Worm (Caenorhabditis elegans) whole organism, late embryonic: Measurements from ENCODE around the gene ppt-1.

ENCODE experiments used
- K02D7.2 ChIP-seq: sonication (generic microtip); optimal IDR thresholded peaks from 2 replicates; lab custom pipeline; 2017; ENCODE audit warnings: mild to moderate bottlenecking, missing genetic modification characterization, missing compliant biosample characterization
- K09A11.1 ChIP-seq: sonication (generic microtip); optimal IDR thresholded peaks from 2 replicates; lab custom pipeline; 2017; ENCODE audit warnings: antibody characterized with exemption, mild to moderate bottlenecking, missing genetic modification characterization, missing compliant biosample characterization; ENCODE audit not compliant: insufficient read depth
- Y22D7AL.16 ChIP-seq: sonication (generic microtip); optimal IDR thresholded peaks from 2 replicates; lab custom pipeline; 2016; ENCODE audit warnings: missing genetic modification characterization, missing compliant biosample characterization
- ahr-1 ChIP-seq: sonication (generic microtip); optimal IDR thresholded peaks from 2 replicates; lab custom pipeline; 2016; ENCODE audit warnings: missing genetic modification characterization, missing compliant biosample characterization
- ama-1 ChIP-seq: fragments of 150-350 bp; optimal IDR thresholded peaks from 2 replicates; lab custom pipeline; 2014
- ceh-14 ChIP-seq: sonication (generic microtip); optimal IDR thresholded peaks from 2 replicates; lab custom pipeline; 2016; ENCODE audit warnings: missing genotype, missing genetic modification characterization, missing compliant biosample characterization
- ceh-18 ChIP-seq: sonication (generic microtip); optimal IDR thresholded peaks from 2 replicates; lab custom pipeline; 2016; ENCODE audit warnings: missing genetic modification characterization, missing compliant biosample characterization
- ceh-30 ChIP-seq: fragments of 150-350 bp; optimal IDR thresholded peaks from 2 replicates; lab custom pipeline; 2014; ENCODE audit warnings: missing biosample characterization, missing genetic modification characterization
- ceh-34 ChIP-seq: sonication (generic microtip); optimal IDR thresholded peaks from 2 replicates; lab custom pipeline; 2016; ENCODE audit warnings: mild to moderate bottlenecking, missing genetic modification characterization, missing compliant biosample characterization
- ceh-45 ChIP-seq: fragments of 200-800 bp; sonication (Bioruptor generic); IDR thresholded peaks from 2 replicates; pipeline ENCODE4 v1.3.6; 2022; ENCODE audit warnings: missing genetic modification reagents, missing genetic modification characterization, missing compliant biosample characterization
- ceh-48 ChIP-seq: sonication (generic microtip); optimal IDR thresholded peaks from 2 replicates; lab custom pipeline; 2016; ENCODE audit warnings: missing genetic modification characterization, inconsistent platforms, missing compliant biosample characterization
- ceh-6 ChIP-seq: fragments of 200-800 bp; sonication (Bioruptor generic); optimal IDR thresholded peaks from 2 replicates; lab custom pipeline; 2018; ENCODE audit warnings: mild to moderate bottlenecking, missing genetic modification characterization, missing compliant biosample characterization
- ceh-9 ChIP-seq: sonication (generic microtip); optimal IDR thresholded peaks from 2 replicates; lab custom pipeline; 2016; ENCODE audit warnings: mild to moderate bottlenecking, missing genetic modification characterization, inconsistent platforms, missing compliant biosample characterization
- dmd-4 ChIP-seq: sonication (generic microtip); optimal IDR thresholded peaks from 2 replicates; lab custom pipeline; 2016; ENCODE audit warnings: borderline replicate concordance, missing genetic modification characterization, missing compliant biosample characterization
- elt-2 ChIP-seq: sonication (generic microtip); optimal IDR thresholded peaks from 2 replicates; lab custom pipeline; 2016; ENCODE audit warnings: missing genetic modification reagents, missing genetic modification characterization, missing compliant biosample characterization
- ets-4 ChIP-seq: sonication (generic microtip); optimal IDR thresholded peaks from 2 replicates; lab custom pipeline; 2016; ENCODE audit warnings: missing genetic modification characterization, missing compliant biosample characterization
- eyg-1 ChIP-seq: sonication (generic microtip); optimal IDR thresholded peaks from 2 replicates; lab custom pipeline; 2016; ENCODE audit warnings: missing genotype, missing genetic modification characterization, missing compliant biosample characterization
- fax-1 ChIP-seq: sonication (generic microtip); optimal IDR thresholded peaks from 2 replicates; lab custom pipeline; 2016; ENCODE audit warnings: missing genotype, missing genetic modification characterization, missing compliant biosample characterization
- fkh-10 ChIP-seq: fragments of 150-350 bp; optimal IDR thresholded peaks from 2 replicates; lab custom pipeline; 2014; ENCODE audit warnings: missing biosample characterization, missing genetic modification reagents, missing genetic modification characterization
- fkh-6 ChIP-seq: sonication (generic microtip); optimal IDR thresholded peaks from 2 replicates; lab custom pipeline; 2016; ENCODE audit warnings: missing genetic modification characterization, missing compliant biosample characterization
- gmeb-2 ChIP-seq: sonication (generic microtip); optimal IDR thresholded peaks from 2 replicates; lab custom pipeline; 2016; ENCODE audit warnings: missing genetic modification characterization, inconsistent platforms, missing compliant biosample characterization
- hlh-6 ChIP-seq: sonication (generic microtip); optimal IDR thresholded peaks from 2 replicates; lab custom pipeline; 2016; ENCODE audit warnings: missing genotype, missing genetic modification characterization, missing compliant biosample characterization
- lim-6 ChIP-seq: sonication (generic microtip); optimal IDR thresholded peaks from 2 replicates; lab custom pipeline; 2016; ENCODE audit warnings: missing genetic modification characterization, missing compliant biosample characterization
- lin-11 ChIP-seq: fragments of 200-800 bp; sonication (Bioruptor generic); optimal IDR thresholded peaks from 2 replicates; lab custom pipeline; 2018; ENCODE audit warnings: mild to moderate bottlenecking, missing genetic modification characterization, missing compliant biosample characterization
- mec-3 ChIP-seq: sonication (generic microtip); optimal IDR thresholded peaks from 2 replicates; lab custom pipeline; 2016; ENCODE audit warnings: borderline replicate concordance, missing genetic modification characterization, missing compliant biosample characterization
- nhr-232 ChIP-seq: sonication (generic microtip); optimal IDR thresholded peaks from 2 replicates; lab custom pipeline; 2016; ENCODE audit warnings: missing genetic modification characterization, missing compliant biosample characterization
- npax-4 ChIP-seq: sonication (generic microtip); optimal IDR thresholded peaks from 2 replicates; lab custom pipeline; 2016; ENCODE audit warnings: missing genetic modification characterization, missing compliant biosample characterization
- pat-9 ChIP-seq: fragments of 200-800 bp; sonication (Bioruptor generic); optimal IDR thresholded peaks from 2 replicates; lab custom pipeline; 2018; ENCODE audit warnings: mild to moderate bottlenecking, missing genetic modification characterization, moderate library complexity, missing compliant biosample characterization
- pha-2 ChIP-seq: sonication (generic microtip); optimal IDR thresholded peaks from 2 replicates; lab custom pipeline; 2017; ENCODE audit warnings: mild to moderate bottlenecking, missing genetic modification characterization, missing compliant biosample characterization
- pha-4 ChIP-seq: fragments of 150-350 bp; optimal IDR thresholded peaks from 2 replicates; lab custom pipeline; 2018; ENCODE audit warnings: missing biosample characterization, missing genetic modification reagents, missing genetic modification characterization
- pqm-1 ChIP-seq: sonication (generic microtip); optimal IDR thresholded peaks from 2 replicates; lab custom pipeline; 2016; ENCODE audit warnings: missing genetic modification characterization, missing compliant biosample characterization
- pros-1 ChIP-seq: fragments of 150-350 bp; optimal IDR thresholded peaks from 2 replicates; lab custom pipeline; 2014; ENCODE audit warnings: missing biosample characterization, missing genetic modification reagents, missing genetic modification characterization
- ref-2 ChIP-seq: sonication (generic microtip); optimal IDR thresholded peaks from 2 replicates; lab custom pipeline; 2016; ENCODE audit warnings: missing genetic modification characterization, missing compliant biosample characterization
- sdc-2 ChIP-seq: sonication (generic microtip); optimal IDR thresholded peaks from 2 replicates; lab custom pipeline; 2016; ENCODE audit warnings: missing genotype, missing genetic modification characterization, missing compliant biosample characterization
- syd-9 ChIP-seq: sonication (generic microtip); optimal IDR thresholded peaks from 2 replicates; lab custom pipeline; 2016; ENCODE audit warnings: mild to moderate bottlenecking, missing genetic modification characterization, moderate library complexity, missing compliant biosample characterization
- unc-3 ChIP-seq, 2 experiments: fragments of 200-800 bp in 1 of 2; sonication (Bioruptor generic) in 1 of 2; sonication (generic microtip) in 1 of 2; conservative IDR thresholded peaks in 1 of 2; optimal IDR thresholded peaks in 1 of 2; 2 replicates each; pipeline versions ENCODE4 v1.3.6 to Lab custom; 2016 to 2022; ENCODE audit warnings: missing compliant biosample characterization in 2 of 2, missing genetic modification characterization in 2 of 2, missing genetic modification reagents in 1 of 2
- unc-42 ChIP-seq: sonication (generic microtip); optimal IDR thresholded peaks from 2 replicates; lab custom pipeline; 2016; ENCODE audit warnings: missing genotype, missing genetic modification characterization, missing compliant biosample characterization
- unc-55 ChIP-seq: sonication (generic microtip); optimal IDR thresholded peaks from 2 replicates; lab custom pipeline; 2017; ENCODE audit warnings: missing biosample characterization, missing genetic modification reagents, missing genetic modification characterization

The ppt-1 gene

ce11 chrV:6606197-6606596, 19.9 kb downstream of the ppt-1 start:
- TF ChIP-seq ceh-9 (tag; lab: Kevin White, UChicago) (no peak), ceh-14 (tag; lab: Kevin White, UChicago) (no peak), gmeb-2 (no peak), mec-3 (no peak), sdc-2 (tag; lab: Kevin White, UChicago) (no peak), unc-55 (GFP tag; lab: Kevin White, UChicago) (no peak), ceh-18 (tag; lab: Kevin White, UChicago) (no peak), fkh-6 (tag; lab: Kevin White, UChicago) (no peak), ama-1 (lab: Kevin White, UChicago) (no peak), pha-4 (tag; lab: Kevin White, UChicago) (no peak), ets-4 (no peak), ceh-48 (tag; lab: Kevin White, UChicago) (no peak), ceh-6 (GFP tag; lab: Kevin White, UChicago) (no peak)

ce11 chrV:6605275-6605674, 20.9 kb downstream of the ppt-1 start, which contains the start of gene ZK1055.7:
ZK1055.7 (minus strand) TSS chrV:6605375.
- TF ChIP-seq ceh-6 (GFP tag; lab: Kevin White, UChicago) = no peak
- no peak for TF ChIP-seq ceh-45 (GFP tag; lab: Robert Waterston, UW)
- no peak for TF ChIP-seq npax-4 (tag; lab: Kevin White, UChicago)
- TF ChIP-seq pros-1 (tag; lab: Kevin White, UChicago) = no peak
- no peak for TF ChIP-seq Y22D7AL.16 (tag; lab: Kevin White, UChicago)
- no peak for TF ChIP-seq unc-42 (tag; lab: Kevin White, UChicago)
- TF ChIP-seq nhr-232 (tag; lab: Kevin White, UChicago) = no peak

ce11 chrV:6602556-6603062, 23.5 kb downstream of the ppt-1 start, which contains the start of gene ZK1055.6:
ZK1055.6 (minus strand) TSS chrV:6602606.
- TF ChIP-seq ceh-45 (GFP tag; lab: Robert Waterston, UW) (no peak), ceh-30 (tag; lab: Kevin White, UChicago) (no peak), ceh-34 (no peak), elt-2 (tag; lab: Kevin White, UChicago) (no peak), fax-1 (tag; lab: Kevin White, UChicago) (no peak), dmd-4 (tag; lab: Kevin White, UChicago) (no peak), ceh-14 (tag; lab: Kevin White, UChicago) (no peak), K02D7.2 (no peak), pqm-1 (tag; lab: Kevin White, UChicago) (no peak), ceh-18 (tag; lab: Kevin White, UChicago) (no peak), pat-9 (no peak), pha-2 (no peak), ama-1 (lab: Kevin White, UChicago) (no peak)

ce11 chrV:6593700-6594244, 32.4 kb downstream of the ppt-1 start, which contains the start of gene hcp-1:
hcp-1 (plus strand) TSS chrV:6594194.
- no peak for TF ChIP-seq unc-3 (GFP tag; conservative IDR thresholded peaks at IDR 0.05; lab: Robert Waterston, UW)
- no peak for TF ChIP-seq unc-3 (tag; optimal IDR thresholded peaks at IDR 0.05; lab: Kevin White, UChicago)
- no peak for TF ChIP-seq ceh-34
- TF ChIP-seq K02D7.2 = no peak
- TF ChIP-seq fkh-10 (GFP tag; lab: Kevin White, UChicago) = no peak
- TF ChIP-seq mec-3 = no peak
- TF ChIP-seq ceh-18 (tag; lab: Kevin White, UChicago) = no peak
- no peak for TF ChIP-seq ahr-1 (tag; lab: Kevin White, UChicago)
- no peak for TF ChIP-seq ceh-30 (tag; lab: Kevin White, UChicago)

- TF ChIP-seq ama-1 (lab: Kevin White, UChicago) = no peak
- no peak for TF ChIP-seq lin-11 (tag; lab: Kevin White, UChicago)
- no peak for TF ChIP-seq fkh-6 (tag; lab: Kevin White, UChicago)
- TF ChIP-seq sdc-2 (tag; lab: Kevin White, UChicago) = no peak
- TF ChIP-seq lim-6 (tag; lab: Kevin White, UChicago) = no peak
- no peak for TF ChIP-seq ceh-34
- TF ChIP-seq ets-4 = no peak
- TF ChIP-seq K09A11.1 (tag; lab: Kevin White, UChicago) = no peak
- no peak for TF ChIP-seq eyg-1
- TF ChIP-seq hlh-6 = no peak
- TF ChIP-seq ref-2 (tag; lab: Kevin White, UChicago) = no peak
- TF ChIP-seq pha-2 = no peak
- no peak for TF ChIP-seq syd-9 (tag; lab: Kevin White, UChicago)
Observed at ce11 chrV:6590283-6590682, 35.9 kb downstream of the ppt-1 start, which contains the start of gene ZK1055.2. ZK1055.2 (plus strand) TSS chrV:6590583.
